Fruit fly (Drosophila melanogaster) whole organism, embryonic: ENCODE results near the gene CG3198.

Experiments
- Atf3 ChIP-seq: fragments of 200-800 bp; sonication (Bioruptor generic); optimal IDR thresholded peaks from 3 replicates; lab custom pipeline; 2016; ENCODE audit warnings: missing biosample characterization, missing genetic modification characterization
- Atf6 ChIP-seq: fragments of 200-800 bp; sonication (Bioruptor generic); IDR thresholded peaks from 2 replicates; pipeline ENCODE4 v1.3.6; 2022; ENCODE audit warnings: missing biosample characterization, missing genetic modification characterization
- B-H1 ChIP-seq: fragments of 200-800 bp; sonication (Bioruptor generic); IDR thresholded peaks from 3 replicates; pipeline ENCODE4 v1.3.6; 2022; ENCODE audit warnings: missing biosample characterization, missing genetic modification characterization
- CG10543 ChIP-seq: fragments of 200-800 bp; sonication (Bioruptor generic); optimal IDR thresholded peaks from 3 replicates; lab custom pipeline; 2017; ENCODE audit warnings: missing biosample characterization, mild to moderate bottlenecking, missing genetic modification characterization, moderate library complexity
- CG10959 ChIP-seq: fragments of 200-800 bp; sonication (Bioruptor generic); IDR thresholded peaks from 2 replicates; pipeline ENCODE4 v1.3.6; 2022; ENCODE audit warnings: missing biosample characterization, missing genetic modification characterization
- CG13424 ChIP-seq: fragments of 200-800 bp; sonication (Bioruptor generic); optimal IDR thresholded peaks from 2 replicates; lab custom pipeline; 2019; ENCODE audit warnings: missing biosample characterization, mild to moderate bottlenecking, missing genetic modification characterization, moderate library complexity
- CG15269 ChIP-seq: fragments of 200-800 bp; sonication (Bioruptor generic); optimal IDR thresholded peaks from 2 replicates; lab custom pipeline; 2018; ENCODE audit warnings: missing biosample characterization, mild to moderate bottlenecking, missing genetic modification characterization, moderate library complexity
- CG15514 ChIP-seq: fragments of 200-800 bp; sonication (Bioruptor generic); optimal IDR thresholded peaks from 3 replicates; lab custom pipeline; 2017; ENCODE audit warnings: missing biosample characterization, missing genetic modification characterization, mild to moderate bottlenecking, moderate library complexity, missing genetic modification reagents
- CG15696 ChIP-seq: fragments of 200-800 bp; sonication (Bioruptor generic); optimal IDR thresholded peaks from 2 replicates; lab custom pipeline; 2019; ENCODE audit warnings: missing biosample characterization, mild to moderate bottlenecking, missing genetic modification characterization, moderate library complexity
- CG17359 ChIP-seq: fragments of 200-800 bp; sonication (Bioruptor generic); optimal IDR thresholded peaks from 3 replicates; lab custom pipeline; 2018; ENCODE audit warnings: missing biosample characterization, mild to moderate bottlenecking, missing genetic modification characterization, moderate library complexity
- CG18476 ChIP-seq: fragments of 200-800 bp; sonication (Bioruptor generic); optimal IDR thresholded peaks from 2 replicates; lab custom pipeline; 2016; ENCODE audit warnings: missing biosample characterization, mild to moderate bottlenecking, missing genetic modification characterization
- CG2120 ChIP-seq: fragments of 200-800 bp; sonication (Bioruptor generic); optimal IDR thresholded peaks from 3 replicates; lab custom pipeline; 2016; ENCODE audit warnings: missing biosample characterization, missing genetic modification characterization
- CG2678 ChIP-seq: fragments of 200-800 bp; sonication (Bioruptor generic); optimal IDR thresholded peaks from 3 replicates; lab custom pipeline; 2019; ENCODE audit warnings: missing biosample characterization, mild to moderate bottlenecking, missing genetic modification characterization, moderate library complexity
- CG2875 ChIP-seq: fragments of 200-800 bp; sonication (Bioruptor generic); optimal IDR thresholded peaks from 2 replicates; lab custom pipeline; 2017; ENCODE audit warnings: missing biosample characterization, mild to moderate bottlenecking, missing genetic modification characterization, missing genetic modification reagents
- CG34376 ChIP-seq: fragments of 200-800 bp; sonication (Bioruptor generic); optimal IDR thresholded peaks from 2 replicates; lab custom pipeline; 2018; ENCODE audit warnings: missing biosample characterization, mild to moderate bottlenecking, missing genetic modification characterization
- CG4360 ChIP-seq: fragments of 200-800 bp; sonication (Bioruptor generic); IDR thresholded peaks from 2 replicates; pipeline ENCODE4 v1.3.6; 2022; ENCODE audit warnings: missing biosample characterization, missing genetic modification characterization
- CG43689 ChIP-seq: fragments of 200-800 bp; sonication (Bioruptor generic); IDR thresholded peaks from 2 replicates; pipeline ENCODE4 v1.3.6; 2022; ENCODE audit warnings: missing biosample characterization, missing genetic modification characterization
- CG4730 ChIP-seq: fragments of 200-800 bp; sonication (Bioruptor generic); IDR thresholded peaks from 2 replicates; pipeline ENCODE4 v1.3.6; 2022; ENCODE audit warnings: missing biosample characterization, missing genetic modification characterization
- CG5953 ChIP-seq: fragments of 200-800 bp; sonication (Bioruptor generic); IDR thresholded peaks from 2 replicates; pipeline ENCODE4 v1.3.6; 2022; ENCODE audit warnings: missing biosample characterization, missing genetic modification characterization
- CG7357 ChIP-seq: fragments of 200-800 bp; sonication (Bioruptor generic); IDR thresholded peaks from 3 replicates; pipeline ENCODE4 v1.3.6; 2022; ENCODE audit warnings: missing biosample characterization, missing genetic modification characterization
- CG8388 ChIP-seq: fragments of 200-800 bp; sonication (Bioruptor generic); optimal IDR thresholded peaks from 2 replicates; lab custom pipeline; 2019; ENCODE audit warnings: missing biosample characterization, mild to moderate bottlenecking, missing genetic modification characterization, moderate library complexity
- CHES-1-like ChIP-seq: fragments of 200-800 bp; sonication (Bioruptor generic); optimal IDR thresholded peaks from 2 replicates; lab custom pipeline; 2016; ENCODE audit warnings: missing biosample characterization, missing genetic modification characterization
- CoRest ChIP-seq: fragments of 200-800 bp; sonication (Bioruptor generic); optimal IDR thresholded peaks from 3 replicates; lab custom pipeline; 2018; ENCODE audit warnings: missing biosample characterization, mild to moderate bottlenecking, missing genetic modification characterization, moderate library complexity
- Ets97D ChIP-seq: fragments of 200-800 bp; sonication (Bioruptor generic); optimal IDR thresholded peaks from 3 replicates; lab custom pipeline; 2016; ENCODE audit warnings: missing biosample characterization, missing genetic modification characterization
- HHEX ChIP-seq: fragments of 200-800 bp; sonication (Bioruptor generic); optimal IDR thresholded peaks from 3 replicates; lab custom pipeline; 2017; ENCODE audit warnings: missing biosample characterization, mild to moderate bottlenecking, missing genetic modification characterization, missing genetic modification reagents
- Lpt ChIP-seq: fragments of >200 bp; optimal IDR thresholded peaks from 2 replicates; lab custom pipeline; 2018; ENCODE audit warnings: missing biosample characterization, missing genetic modification characterization
- MTF-1 ChIP-seq: fragments of 200-800 bp; sonication (Bioruptor generic); optimal IDR thresholded peaks from 2 replicates; lab custom pipeline; 2018; ENCODE audit warnings: missing biosample characterization, mild to moderate bottlenecking, missing genetic modification characterization, borderline replicate concordance
- Max ChIP-seq: fragments of 200-800 bp; sonication (Bioruptor generic); optimal IDR thresholded peaks from 2 replicates; lab custom pipeline; 2016; ENCODE audit warnings: missing biosample characterization, mild to moderate bottlenecking, missing genetic modification characterization
- Poxn ChIP-seq: fragments of 200-800 bp; sonication (Bioruptor generic); IDR thresholded peaks from 2 replicates; pipeline ENCODE4 v1.3.6; 2022; ENCODE audit warnings: missing biosample characterization, missing genetic modification characterization
- ab ChIP-seq: fragments of 200-800 bp; sonication (Bioruptor generic); optimal IDR thresholded peaks from 2 replicates; lab custom pipeline; 2016; ENCODE audit warnings: missing biosample characterization, missing genetic modification characterization
- bab2 ChIP-seq: fragments of 200-800 bp; sonication (Bioruptor generic); optimal IDR thresholded peaks from 2 replicates; lab custom pipeline; 2016; ENCODE audit warnings: missing biosample characterization, missing genetic modification characterization
- bcd ChIP-seq: fragments of 200-800 bp; sonication (Bioruptor generic); optimal IDR thresholded peaks from 2 replicates; lab custom pipeline; 2017; ENCODE audit warnings: missing biosample characterization, mild to moderate bottlenecking, missing genetic modification characterization
- chm ChIP-seq: fragments of 200-800 bp; sonication (Bioruptor generic); IDR thresholded peaks from 2 replicates; pipeline ENCODE4 v1.3.6; 2022; ENCODE audit warnings: missing biosample characterization, missing genetic modification characterization
- dimm ChIP-seq: fragments of 200-800 bp; sonication (Bioruptor generic); IDR thresholded peaks from 2 replicates; pipeline ENCODE4 v1.3.6; 2022; ENCODE audit warnings: missing biosample characterization, missing genetic modification characterization
- fru ChIP-seq: fragments of >200 bp; optimal IDR thresholded peaks from 2 replicates; lab custom pipeline; 2017
- gem ChIP-seq: fragments of 200-800 bp; sonication (Bioruptor generic); optimal IDR thresholded peaks from 2 replicates; lab custom pipeline; 2019; ENCODE audit warnings: missing biosample characterization, mild to moderate bottlenecking, missing genetic modification characterization, moderate library complexity
- grn ChIP-seq: fragments of 200-800 bp; sonication (Bioruptor generic); optimal IDR thresholded peaks from 3 replicates; lab custom pipeline; 2017; ENCODE audit warnings: missing biosample characterization, missing genetic modification characterization
- ham ChIP-seq: fragments of 200-800 bp; sonication (Bioruptor generic); IDR thresholded peaks from 2 replicates; pipeline ENCODE4 v1.3.6; 2022; ENCODE audit warnings: missing biosample characterization, missing genetic modification characterization
- hb ChIP-seq: fragments of 200-800 bp; sonication (Bioruptor generic); IDR thresholded peaks from 3 replicates; pipeline ENCODE4 v1.3.6; 2022; ENCODE audit warnings: missing biosample characterization, missing genetic modification characterization; ENCODE audit not compliant: partially characterized antibody
- hbn ChIP-seq: fragments of 200-800 bp; sonication (Bioruptor generic); IDR thresholded peaks from 2 replicates; pipeline ENCODE4 v1.3.6; 2022; ENCODE audit warnings: missing biosample characterization, missing genetic modification characterization; ENCODE audit not compliant: partially characterized antibody
- insv ChIP-seq, 2 experiments: fragments of 200-800 bp; sonication (Bioruptor generic); optimal IDR thresholded peaks; 3 replicates each; lab custom pipeline; 2016 to 2018; ENCODE audit warnings: missing biosample characterization in 2 of 2, missing genetic modification characterization in 2 of 2
- klu ChIP-seq: fragments of 200-800 bp; sonication (Bioruptor generic); IDR thresholded peaks from 2 replicates; pipeline ENCODE4 v1.3.6; 2022; ENCODE audit warnings: missing biosample characterization, missing genetic modification characterization
- kni ChIP-seq: fragments of 200-800 bp; sonication (Bioruptor generic); optimal IDR thresholded peaks from 3 replicates; lab custom pipeline; 2017; ENCODE audit warnings: mild to moderate bottlenecking, missing biosample characterization, missing genetic modification reagents, missing genetic modification characterization
- lov ChIP-seq, 2 experiments: fragments of 200-800 bp in 1 of 2; fragments of >200 bp in 1 of 2; sonication (Bioruptor generic) in 1 of 2; IDR thresholded peaks in 1 of 2; optimal IDR thresholded peaks in 1 of 2; 2 replicates in 1 of 2; 3 replicates in 1 of 2; pipeline versions ENCODE4 v1.3.6 to Lab custom; 2017 to 2022; ENCODE audit warnings: missing biosample characterization in 1 of 2, missing genetic modification characterization in 1 of 2
- maf-S ChIP-seq: fragments of 200-800 bp; sonication (Bioruptor generic); optimal IDR thresholded peaks from 2 replicates; lab custom pipeline; 2016; ENCODE audit warnings: missing biosample characterization, missing genetic modification characterization
- p53 ChIP-seq: fragments of 200-800 bp; sonication (Bioruptor generic); optimal IDR thresholded peaks from 2 replicates; lab custom pipeline; 2016; ENCODE audit warnings: missing biosample characterization, missing genetic modification characterization
- peb ChIP-seq: fragments of 200-800 bp; sonication (Bioruptor generic); IDR thresholded peaks from 2 replicates; pipeline ENCODE4 v1.3.6; 2022; ENCODE audit warnings: missing biosample characterization, missing genetic modification characterization
- pho ChIP-seq: fragments of 200-800 bp; sonication (Bioruptor generic); optimal IDR thresholded peaks from 2 replicates; lab custom pipeline; 2016; ENCODE audit warnings: missing biosample characterization, missing genetic modification characterization
- sqz ChIP-seq: fragments of 200-800 bp; sonication (Bioruptor generic); optimal IDR thresholded peaks from 3 replicates; lab custom pipeline; 2018; ENCODE audit warnings: missing biosample characterization, mild to moderate bottlenecking, missing genetic modification characterization
- stc ChIP-seq: fragments of 200-800 bp; sonication (Bioruptor generic); IDR thresholded peaks from 2 replicates; pipeline ENCODE4 v1.3.6; 2022; ENCODE audit warnings: missing biosample characterization, missing genetic modification characterization
- twi ChIP-seq: fragments of 200-800 bp; optimal IDR thresholded peaks from 2 replicates; lab custom pipeline; 2019; ENCODE audit warnings: missing biosample characterization, mild to moderate bottlenecking, missing genetic modification characterization, moderate library complexity

The CG3198 gene

DNA sequence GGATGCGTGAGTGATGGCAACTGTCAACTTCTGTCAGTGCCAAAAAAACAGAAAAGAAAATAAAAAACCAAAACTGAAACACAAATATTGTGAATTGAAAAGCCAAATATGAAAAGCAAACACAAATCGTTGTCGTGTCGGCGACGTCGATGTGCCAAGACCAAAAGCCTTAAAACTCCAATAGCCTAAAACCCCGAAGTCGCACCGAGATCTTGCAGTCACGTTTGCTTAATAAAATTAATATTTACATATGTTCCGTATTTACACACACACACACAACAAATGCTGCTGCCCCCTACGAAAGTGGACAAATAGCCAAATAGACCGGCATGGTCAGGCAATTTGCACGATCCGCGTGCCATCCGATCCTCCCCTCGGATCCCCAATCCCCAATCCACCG, 35.6 kb downstream of the CG3198 start (continued):
- no peak for TF ChIP-seq Atf6 (GFP tag; lab: Robert Waterston, UW)
- no peak for TF ChIP-seq CHES-1-like
- no peak for TF ChIP-seq Max (GFP tag; lab: Kevin White, UChicago)
- no peak for TF ChIP-seq CG15696 (tag; lab: Kevin White, UChicago)
- no peak for TF ChIP-seq CG2875 (GFP tag; lab: Kevin White, UChicago)
- no peak for TF ChIP-seq bab2 (GFP tag; lab: Kevin White, UChicago)
- no peak for TF ChIP-seq sqz (GFP tag; lab: Kevin White, UChicago)
- TF ChIP-seq CG5953 (GFP tag; lab: Robert Waterston, UW) = no peak
- peak; percentile 29 for TF ChIP-seq CG10543 (GFP tag; lab: Kevin White, UChicago)
- TF ChIP-seq Poxn = no peak
- TF ChIP-seq p53 (GFP tag; lab: Kevin White, UChicago) = no peak
- no peak for TF ChIP-seq Lpt (GFP tag; lab: Kevin White, UChicago)
- TF ChIP-seq pho (GFP tag; lab: Kevin White, UChicago) = no peak
- no peak for TF ChIP-seq dimm (GFP tag; lab: Robert Waterston, UW)
- TF ChIP-seq ham (GFP tag; lab: Robert Waterston, UW) = no peak
- TF ChIP-seq fru (lab: Kevin White, UChicago) = no peak
- no peak for TF ChIP-seq CG10959
- no peak for TF ChIP-seq CG34376 (GFP tag; lab: Kevin White, UChicago)
- TF ChIP-seq gem (tag; lab: Kevin White, UChicago) = peak; percentile 12
- no peak for TF ChIP-seq Atf3 (GFP tag; lab: Kevin White, UChicago)
- no peak for TF ChIP-seq CG4360
- TF ChIP-seq CG15269 (tag; lab: Kevin White, UChicago) = peak; percentile 32
- TF ChIP-seq CG4730 (GFP tag; lab: Robert Waterston, UW) = no peak
- TF ChIP-seq Ets97D (GFP tag; lab: Kevin White, UChicago) = no peak
- peak; percentile 42 for TF ChIP-seq CG15514
- TF ChIP-seq twi (tag; lab: Kevin White, UChicago) = no peak
- TF ChIP-seq CG7357 = no peak
- no peak for TF ChIP-seq grn
- no peak for TF ChIP-seq peb (GFP tag; lab: Robert Waterston, UW)
- TF ChIP-seq CG2678 (tag; lab: Kevin White, UChicago) = peak; percentile 56
- no peak for TF ChIP-seq HHEX (GFP tag; lab: Kevin White, UChicago)
- TF ChIP-seq CG17359 (tag; lab: Kevin White, UChicago) = peak; percentile 47
- TF ChIP-seq kni (GFP tag; lab: Kevin White, UChicago) = peak; percentile 3
- TF ChIP-seq maf-S (GFP tag; lab: Kevin White, UChicago) = no peak
- TF ChIP-seq CG43689 (GFP tag; lab: Robert Waterston, UW) = no peak
- TF ChIP-seq MTF-1 (GFP tag; lab: Kevin White, UChicago) = no peak
- no peak for TF ChIP-seq CG8388
- peak; percentile 13 for TF ChIP-seq CG13424 (tag; lab: Kevin White, UChicago)
- TF ChIP-seq hb (GFP tag; lab: Robert Waterston, UW) = no peak
- TF ChIP-seq bcd (GFP tag; lab: Kevin White, UChicago) = no peak
- no peak for TF ChIP-seq hbn
- TF ChIP-seq klu (GFP tag; lab: Robert Waterston, UW) = no peak
- TF ChIP-seq chm (GFP tag; lab: Robert Waterston, UW) = peak; percentile 16; the same call in 1 of the 2 replicates
- no peak; the same call in 2 of the 3 replicates for TF ChIP-seq B-H1 (GFP tag; lab: Robert Waterston, UW)
- no peak for TF ChIP-seq insv (GFP tag; optimal IDR thresholded peaks at IDR 0.05; lab: Kevin White, UChicago)
- TF ChIP-seq CoRest (tag; lab: Kevin White, UChicago) = no peak
- TF ChIP-seq CG2120 (GFP tag; lab: Kevin White, UChicago) = no peak
- TF ChIP-seq ab (GFP tag; lab: Kevin White, UChicago) = no peak
- TF ChIP-seq stc = 0 out of 2 replicates have a peak, but pooled peaks have one; percentile 26
- TF ChIP-seq CG18476 (GFP tag; lab: Kevin White, UChicago) = no peak
- TF ChIP-seq lov (optimal IDR thresholded peaks at IDR 0.05; lab: Kevin White, UChicago) = no peak
- TF ChIP-seq lov (GFP tag; IDR thresholded peaks at IDR 0.05; lab: Robert Waterston, UW) = no peak
